Worm (Caenorhabditis elegans): ENCODE measurements around the gene algn-2.

The algn-2 gene

DNA sequence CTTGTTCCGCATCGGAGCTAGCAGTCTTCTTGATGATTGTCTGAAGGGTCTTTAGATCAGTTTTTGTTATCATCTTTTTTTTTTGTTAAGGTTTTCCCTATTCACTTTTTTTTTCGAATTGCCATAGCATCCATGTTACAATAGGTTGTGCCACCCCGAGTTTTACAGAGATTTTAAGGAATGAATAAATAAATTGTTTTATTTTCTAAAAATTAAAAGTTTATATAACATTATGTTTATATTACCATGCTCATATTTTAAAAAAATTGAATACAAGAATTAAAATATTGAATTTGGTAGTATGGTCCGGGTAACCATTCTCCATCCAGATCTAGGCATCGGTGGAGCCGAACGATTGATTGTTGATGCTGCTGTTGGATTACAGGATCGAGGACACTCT is at the start of gene algn-2:
Gene algn-2 (plus strand): TSS at position 301 of the 400 bp plus-strand sequence.
- TF ChIP-seq pqm-1 (tag; optimal IDR thresholded peaks at IDR 0.05) (no peak), nhr-6 (tag; optimal IDR thresholded peaks at IDR 0.05) (no peak), skn-1 (tag; optimal IDR thresholded peaks at IDR 0.05) (no peak), mdl-1 (tag; optimal IDR thresholded peaks at IDR 0.05) (no peak), Y5F2A.4 (GFP tag; optimal IDR thresholded peaks at IDR 0.05) (no peak), nhr-28 (tag; optimal IDR thresholded peaks at IDR 0.05) (no peak), dmd-9 (GFP tag; IDR thresholded peaks at IDR 0.05) (no peak), dmd-6 (GFP tag; IDR thresholded peaks at IDR 0.05) (no peak), dmd-8 (GFP tag; IDR thresholded peaks at IDR 0.05) (no peak), fos-1 (tag; optimal IDR thresholded peaks at IDR 0.05) (no peak), egl-27 (tag; optimal IDR thresholded peaks at IDR 0.05) (no peak), ces-1 (GFP tag; optimal IDR thresholded peaks at IDR 0.05) (no peak), ama-1 (optimal IDR thresholded peaks at IDR 0.05) (no peak), pha-4 (GFP tag; IDR thresholded peaks at IDR 0.05) (no peak), pha-4 (tag; optimal IDR thresholded peaks at IDR 0.05) (no peak)

DNA sequence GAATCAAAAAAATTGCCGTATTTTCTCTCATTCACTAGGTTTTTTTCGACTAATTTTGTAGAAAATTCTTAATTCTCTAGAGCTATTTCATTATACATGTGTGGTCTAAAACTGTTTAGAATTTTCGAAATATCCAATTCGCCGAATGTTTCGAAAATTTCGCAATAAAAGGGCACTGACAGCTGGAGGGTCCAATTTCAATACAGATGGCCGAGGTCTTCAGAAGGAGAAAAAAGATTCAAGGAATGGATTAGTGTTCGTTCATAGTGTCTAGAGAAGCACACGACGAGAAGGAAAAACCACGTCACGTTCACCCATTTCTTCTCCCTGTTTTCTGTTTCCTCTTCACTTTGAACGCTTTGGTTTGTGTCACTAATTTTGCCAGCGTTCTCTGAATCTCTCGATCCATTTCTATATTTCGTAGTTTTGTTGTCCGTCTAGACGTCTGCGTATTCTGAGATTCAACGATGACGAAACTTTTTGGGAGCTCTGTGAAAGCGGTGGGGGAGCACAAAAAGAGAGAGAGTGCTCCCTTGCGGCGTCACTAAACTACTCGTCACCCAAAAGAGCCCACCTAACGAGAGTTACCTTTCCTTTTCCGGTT is 48.9 kb upstream of the algn-2 start:
- TF ChIP-seq zip-2 (tag; optimal IDR thresholded peaks at IDR 0.05) (no peak), aly-2 (tag; optimal IDR thresholded peaks at IDR 0.05) (no peak), pha-4 (GFP tag; IDR thresholded peaks at IDR 0.05) (no peak), pha-4 (tag; optimal IDR thresholded peaks at IDR 0.05) (no peak), tag-97 (GFP tag; IDR thresholded peaks at IDR 0.05) (no peak), nhr-11 (tag; optimal IDR thresholded peaks at IDR 0.05) (peak; percentile 58), zip-11 (GFP tag; IDR thresholded peaks at IDR 0.05) (no peak), rbr-2 (tag; optimal IDR thresholded peaks at IDR 0.05) (peak; percentile 70), mdt-29 (GFP tag; IDR thresholded peaks at IDR 0.05) (no peak), mdl-1 (tag; optimal IDR thresholded peaks at IDR 0.05) (peak in 1 of 2 experiments; percentile 69), F37D6.2 (tag; optimal IDR thresholded peaks at IDR 0.05) (no peak), lin-13 (GFP tag; optimal IDR thresholded peaks at IDR 0.05) (peak; percentile 18), dve-1 (tag; optimal IDR thresholded peaks at IDR 0.05; ENCODE audit: insufficient read depth) (peak; percentile 68), hif-1 (tag; optimal IDR thresholded peaks at IDR 0.05) (peak in 1 of 2 experiments; percentile 48), pqm-1 (tag; optimal IDR thresholded peaks at IDR 0.05) (no peak), fkh-10 (GFP tag; optimal IDR thresholded peaks at IDR 0.05) (peak; percentile 83), lim-7 (GFP tag; IDR thresholded peaks at IDR 0.05) (no peak), dmd-8 (GFP tag; IDR thresholded peaks at IDR 0.05) (no peak), snpc-1.2 (GFP tag; IDR thresholded peaks at IDR 0.05) (no peak), ceh-28 (tag; optimal IDR thresholded peaks at IDR 0.05) (no peak), nhr-42 (GFP tag; IDR thresholded peaks at IDR 0.05) (no peak), Y48G9A.11 (GFP tag; IDR thresholded peaks at IDR 0.05) (no peak), lin-15B (tag; optimal IDR thresholded peaks at IDR 0.05) (no peak), daf-12 (tag; optimal IDR thresholded peaks at IDR 0.05) (no peak), dpl-1 (GFP tag; optimal IDR thresholded peaks at IDR 0.05) (peak; percentile 20), ceh-82 (tag; optimal IDR thresholded peaks at IDR 0.05) (no peak), ama-1 (optimal IDR thresholded peaks at IDR 0.05) (no peak), ctbp-1 (GFP tag; IDR thresholded peaks at IDR 0.05) (peak; percentile 58; the same call in 1 of the 2 replicates), attf-4 (tag; optimal IDR thresholded peaks at IDR 0.05) (no peak), ztf-11 (tag; optimal IDR thresholded peaks at IDR 0.05) (no peak), nhr-25 (tag; optimal IDR thresholded peaks at IDR 0.05; ENCODE audit: borderline replicate concordance, insufficient read depth) (no peak), daf-19 (GFP tag; conservative IDR thresholded peaks at IDR 0.05) (no peak), mxl-2 (GFP tag; conservative IDR thresholded peaks at IDR 0.05) (no peak), Y75B8A.6 (GFP tag; IDR thresholded peaks at IDR 0.05) (no peak), ceh-44 (GFP tag; IDR thresholded peaks at IDR 0.05) (no peak; the same call in 1 of the 2 replicates), unc-130 (GFP tag; optimal IDR thresholded peaks at IDR 0.05) (no peak), mep-1 (tag; optimal IDR thresholded peaks at IDR 0.05) (peak; percentile 66), duxl-1 (tag; optimal IDR thresholded peaks at IDR 0.05; ENCODE audit: poor library complexity) (no peak), nhr-10 (tag; optimal IDR thresholded peaks at IDR 0.05) (no peak), nhr-77 (tag; optimal IDR thresholded peaks at IDR 0.05) (peak; percentile 40), mes-2 (tag; optimal IDR thresholded peaks at IDR 0.05; ENCODE audit: poor library complexity, severe bottlenecking) (peak; percentile 49)
